Fruit fly (Drosophila melanogaster): Measurements from ENCODE around the gene CG15578.

The CG15578 gene

DNA sequence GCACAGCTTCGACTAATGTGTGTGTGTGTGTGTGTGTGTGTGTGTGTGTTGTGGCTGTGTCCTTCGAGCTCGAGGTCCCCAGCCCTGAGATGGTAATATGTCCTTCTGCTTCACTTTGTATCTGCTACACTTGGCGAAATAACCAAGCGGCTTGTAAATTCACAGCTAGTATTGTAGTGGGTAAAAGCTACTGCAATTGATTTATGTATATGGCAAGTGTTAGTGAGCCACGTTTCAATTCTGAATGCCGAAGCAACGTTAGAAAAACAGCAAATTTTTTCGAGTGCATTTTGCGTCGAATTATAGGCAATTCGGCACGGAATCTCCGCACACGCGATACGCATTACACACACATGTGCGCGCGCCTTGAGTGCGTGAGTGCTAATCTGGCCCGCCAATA is 15.1 kb downstream of the CG15578 start (continued):
- TF ChIP-seq CG32772 (GFP tag; IDR thresholded peaks at IDR 0.05) (no peak), tgo (GFP tag; IDR thresholded peaks at IDR 0.05) (peak; percentile 51; the same call in 2 of the 3 replicates), jumu (GFP tag; optimal IDR thresholded peaks at IDR 0.05) (peak; percentile 38), onecut (GFP tag; IDR thresholded peaks at IDR 0.05) (peak; percentile 52), gcm2 (GFP tag; optimal IDR thresholded peaks at IDR 0.05) (no peak), aop (GFP tag; IDR thresholded peaks at IDR 0.05) (no peak), Rfx (GFP tag; IDR thresholded peaks at IDR 0.05) (peak; percentile 72), CG6683 (GFP tag; optimal IDR thresholded peaks at IDR 0.05) (no peak), ttk (GFP tag; IDR thresholded peaks at IDR 0.05) (peak; percentile 16; the same call in 1 of the 2 replicates), zen2 (GFP tag; IDR thresholded peaks at IDR 0.05; ENCODE audit: partially characterized antibody) (no peak), CG12219 (GFP tag; optimal IDR thresholded peaks at IDR 0.05) (peak; percentile 43), CG4820 (GFP tag; optimal IDR thresholded peaks at IDR 0.05) (no peak), CG10267 (tag; optimal IDR thresholded peaks at IDR 0.05) (peak; percentile 16), ac (GFP tag; optimal IDR thresholded peaks at IDR 0.05) (no peak), repo (GFP tag; optimal IDR thresholded peaks at IDR 0.05) (peak; percentile 35), sens (GFP tag) (peak; percentile 87), CG30403 (GFP tag; optimal IDR thresholded peaks at IDR 0.05) (peak; percentile 44), CG11723 (GFP tag; optimal IDR thresholded peaks at IDR 0.05) (no peak), jigr1 (GFP tag; IDR thresholded peaks at IDR 0.05) (no peak), CG10209 (GFP tag; optimal IDR thresholded peaks at IDR 0.05) (peak; percentile 37), CG32532 (GFP tag; IDR thresholded peaks at IDR 0.05) (peak; percentile 54; the same call in 1 of the 2 replicates), E2f2 (GFP tag; IDR thresholded peaks at IDR 0.05) (peak; percentile 14; the same call in 1 of the 2 replicates), E2f1 (GFP tag; IDR thresholded peaks at IDR 0.05) (0 out of 2 replicates have a peak, but pooled peaks have one; percentile 39), CG6254 (GFP tag; optimal IDR thresholded peaks at IDR 0.05) (no peak), CG8290 (GFP tag; optimal IDR thresholded peaks at IDR 0.05) (no peak), CG8290 (tag; optimal IDR thresholded peaks at IDR 0.05) (peak in 1 of 2 experiments; percentile 88), usp (GFP tag; optimal IDR thresholded peaks at IDR 0.05) (no peak), Neu2 (GFP tag; optimal IDR thresholded peaks at IDR 0.05; ENCODE audit: borderline replicate concordance) (no peak), pan (optimal IDR thresholded peaks at IDR 0.05) (no peak), pan (GFP tag; optimal IDR thresholded peaks at IDR 0.05 in 1 of 2, IDR thresholded peaks at IDR 0.05 in 1 of 2) (peak in 1 of 2 experiments; percentile 30), CG8944 (GFP tag; optimal IDR thresholded peaks at IDR 0.05) (peak; percentile 9), CG4617 (GFP tag; optimal IDR thresholded peaks at IDR 0.05; ENCODE audit: borderline replicate concordance) (no peak), sima (GFP tag; optimal IDR thresholded peaks at IDR 0.05) (no peak), CG1529 (GFP tag; optimal IDR thresholded peaks at IDR 0.05) (peak; percentile 22), CG11085 (GFP tag; IDR thresholded peaks at IDR 0.05) (0 out of 2 replicates have a peak, but pooled peaks have one; percentile 16), gce (GFP tag; IDR thresholded peaks at IDR 0.05) (no peak), Tbp (GFP tag; optimal IDR thresholded peaks at IDR 0.05) (no peak), chn (GFP tag; optimal IDR thresholded peaks at IDR 0.05) (peak; percentile 9), wdn (GFP tag; IDR thresholded peaks at IDR 0.05) (no peak), ranshi (GFP tag; IDR thresholded peaks at IDR 0.05) (peak; percentile 52; the same call in 1 of the 2 replicates), CG4360 (GFP tag; IDR thresholded peaks at IDR 0.05) (no peak), fd102C (GFP tag; optimal IDR thresholded peaks at IDR 0.05) (no peak), lmd (GFP tag; IDR thresholded peaks at IDR 0.05) (peak; percentile 52), Deaf1 (tag; optimal IDR thresholded peaks at IDR 0.05) (peak; percentile 7), CG14050 (GFP tag; IDR thresholded peaks at IDR 0.05) (no peak), dmrt99B (tag; optimal IDR thresholded peaks at IDR 0.05) (peak; percentile 66), Lpt (GFP tag; optimal IDR thresholded peaks at IDR 0.05) (no peak), CG1603 (tag; optimal IDR thresholded peaks at IDR 0.05) (peak; percentile 75), CG15073 (GFP tag; optimal IDR thresholded peaks at IDR 0.05) (no peak), CG17359 (tag; optimal IDR thresholded peaks at IDR 0.05) (peak; percentile 54), CG3726 (GFP tag; IDR thresholded peaks at IDR 0.05) (no peak), scrt (GFP tag; optimal IDR thresholded peaks at IDR 0.05) (peak; percentile 33), fd64A (GFP tag; optimal IDR thresholded peaks at IDR 0.05) (no peak)

Data from whole organism, embryonic.